Comparison of ENCODE assay signal across 1 fruit fly cellular context in genomic region chr2L:14024051-14024745, dm6.
TF ChIP-seq lines count a peak whose summit lies in the region.

No protein-coding gene starts in this region.

TF ChIP-seq in whole organism, embryonic, 481 proteins besides CTCF, POLR2A, EP300 and RAD21 (continued from another document and continues in another):
- TF ChIP-seq CG4707 (GFP tag; optimal IDR thresholded peaks at IDR 0.05; lab: Kevin White, UChicago) (peak; percentile 99), CG8944 (GFP tag; optimal IDR thresholded peaks at IDR 0.05; lab: Kevin White, UChicago) (peak; percentile 99), Neu2 (GFP tag; optimal IDR thresholded peaks at IDR 0.05; lab: Kevin White, UChicago; ENCODE audit: borderline replicate concordance) (peak; percentile 94), sd (tag; optimal IDR thresholded peaks at IDR 0.05; lab: Kevin White, UChicago) (peak; percentile 98), kah (GFP tag; optimal IDR thresholded peaks at IDR 0.05; lab: Kevin White, UChicago) (peak; percentile 98), CG6791 (GFP tag; IDR thresholded peaks at IDR 0.05; lab: Robert Waterston, UW; ENCODE audit: partially characterized antibody) (no peak), CG11093 (GFP tag; IDR thresholded peaks at IDR 0.05; lab: Robert Waterston, UW) (peak; percentile 97), CG7839 (tag; optimal IDR thresholded peaks at IDR 0.05; lab: Kevin White, UChicago) (peak; percentile 95), lbe (GFP tag; optimal IDR thresholded peaks at IDR 0.05; lab: Kevin White, UChicago) (peak; percentile 93), grn (GFP tag; optimal IDR thresholded peaks at IDR 0.05; lab: Kevin White, UChicago) (peak; percentile 100), gem (tag; optimal IDR thresholded peaks at IDR 0.05; lab: Kevin White, UChicago) (peak; percentile 99), kni (GFP tag; optimal IDR thresholded peaks at IDR 0.05; lab: Kevin White, UChicago) (peak; percentile 100), knrl (GFP tag; IDR thresholded peaks at IDR 0.05; lab: Robert Waterston, UW; ENCODE audit: partially characterized antibody) (peak; percentile 36; the same call in 1 of the 3 replicates), YL-1 (GFP tag; optimal IDR thresholded peaks at IDR 0.05; lab: Kevin White, UChicago) (peak; percentile 100), sens (GFP tag; lab: Kevin White, UChicago) (peak; percentile 100), CG5180 (GFP tag; optimal IDR thresholded peaks at IDR 0.05; lab: Kevin White, UChicago) (peak; percentile 96), CG13894 (tag; optimal IDR thresholded peaks at IDR 0.05; lab: Kevin White, UChicago) (peak; percentile 98), CG17361 (GFP tag; IDR thresholded peaks at IDR 0.05; lab: Robert Waterston, UW) (peak; percentile 94), Mrtf (GFP tag; IDR thresholded peaks at IDR 0.05; lab: Robert Waterston, UW) (peak; percentile 97), scrt (GFP tag; optimal IDR thresholded peaks at IDR 0.05; lab: Kevin White, UChicago) (peak; percentile 98), CG12155 (GFP tag; optimal IDR thresholded peaks at IDR 0.05; lab: Kevin White, UChicago) (peak; percentile 94), ind (GFP tag; optimal IDR thresholded peaks at IDR 0.05; lab: Kevin White, UChicago) (peak; percentile 89), MTF-1 (GFP tag; optimal IDR thresholded peaks at IDR 0.05; lab: Kevin White, UChicago; ENCODE audit: borderline replicate concordance) (peak; percentile 100), Fer3 (tag; optimal IDR thresholded peaks at IDR 0.05; lab: Kevin White, UChicago) (peak; percentile 99), Lim3 (GFP tag; IDR thresholded peaks at IDR 0.05; lab: Robert Waterston, UW) (peak; percentile 91), CG33557 (GFP tag; optimal IDR thresholded peaks at IDR 0.05; lab: Kevin White, UChicago) (peak; percentile 100), sim (GFP tag; IDR thresholded peaks at IDR 0.05; lab: Robert Waterston, UW) (peak; percentile 99), Lpt (GFP tag; optimal IDR thresholded peaks at IDR 0.05; lab: Kevin White, UChicago) (no peak), CG15073 (GFP tag; optimal IDR thresholded peaks at IDR 0.05; lab: Kevin White, UChicago) (peak; percentile 91), Hr39 (optimal IDR thresholded peaks at IDR 0.05; lab: Kevin White, UChicago) (no peak), CG7357 (GFP tag; IDR thresholded peaks at IDR 0.05; lab: Robert Waterston, UW) (peak; percentile 90), Bgb (GFP tag; IDR thresholded peaks at IDR 0.05; lab: Robert Waterston, UW; ENCODE audit: partially characterized antibody) (peak; percentile 48; the same call in 1 of the 2 replicates), slp2 (GFP tag; optimal IDR thresholded peaks at IDR 0.05; lab: Kevin White, UChicago) (peak; percentile 99), cwo (GFP tag; optimal IDR thresholded peaks at IDR 0.05; lab: Kevin White, UChicago) (peak; percentile 97), CG2875 (GFP tag; optimal IDR thresholded peaks at IDR 0.05; lab: Kevin White, UChicago) (peak; percentile 100), CG1233 (GFP tag; optimal IDR thresholded peaks at IDR 0.05; lab: Kevin White, UChicago) (peak; percentile 100), usp (GFP tag; optimal IDR thresholded peaks at IDR 0.05; lab: Kevin White, UChicago) (no peak), Gsc (GFP tag; IDR thresholded peaks at IDR 0.05; lab: Robert Waterston, UW) (peak; percentile 60; the same call in 1 of the 2 replicates), mirr (GFP tag; optimal IDR thresholded peaks at IDR 0.05; lab: Kevin White, UChicago) (peak; percentile 100), CG12391 (tag; optimal IDR thresholded peaks at IDR 0.05; lab: Kevin White, UChicago) (peak; percentile 97), HLH3B (GFP tag; IDR thresholded peaks at IDR 0.05; lab: Robert Waterston, UW) (peak; percentile 99), exex (tag; optimal IDR thresholded peaks at IDR 0.05; lab: Kevin White, UChicago) (peak; percentile 94), CG15269 (tag; optimal IDR thresholded peaks at IDR 0.05; lab: Kevin White, UChicago) (peak; percentile 98), CG14014 (GFP tag; IDR thresholded peaks at IDR 0.05; lab: Robert Waterston, UW) (peak; percentile 99), CG16815 (GFP tag; optimal IDR thresholded peaks at IDR 0.05; lab: Kevin White, UChicago) (peak; percentile 91), Xrp1 (GFP tag; IDR thresholded peaks at IDR 0.05; lab: Robert Waterston, UW) (peak; percentile 99), tgo (GFP tag; IDR thresholded peaks at IDR 0.05; lab: Robert Waterston, UW) (peak; percentile 95), wek (GFP tag; optimal IDR thresholded peaks at IDR 0.05; lab: Kevin White, UChicago) (peak; percentile 100), Ets97D (GFP tag; optimal IDR thresholded peaks at IDR 0.05; lab: Kevin White, UChicago) (peak; percentile 92), NC2α (GFP tag; optimal IDR thresholded peaks at IDR 0.05; lab: Kevin White, UChicago) (peak; percentile 100), pb (GFP tag; optimal IDR thresholded peaks at IDR 0.05; lab: Kevin White, UChicago) (peak; percentile 99), Rx (GFP tag; IDR thresholded peaks at IDR 0.05; lab: Robert Waterston, UW) (peak; percentile 97), HLH4C (GFP tag; IDR thresholded peaks at IDR 0.05; lab: Robert Waterston, UW; ENCODE audit: partially characterized antibody) (peak; percentile 30; the same call in 1 of the 3 replicates), CG10543 (GFP tag; optimal IDR thresholded peaks at IDR 0.05; lab: Kevin White, UChicago) (peak; percentile 100), CG34422 (GFP tag; IDR thresholded peaks at IDR 0.05; lab: Robert Waterston, UW) (peak; percentile 95), CG33213 (GFP tag; optimal IDR thresholded peaks at IDR 0.05; lab: Kevin White, UChicago) (peak; percentile 100), stwl (tag; optimal IDR thresholded peaks at IDR 0.05; lab: Kevin White, UChicago) (peak; percentile 89), Rfx (GFP tag; IDR thresholded peaks at IDR 0.05; lab: Robert Waterston, UW) (peak; percentile 98), sna (GFP tag; IDR thresholded peaks at IDR 0.05; lab: Robert Waterston, UW; ENCODE audit: partially characterized antibody) (peak; percentile 65; the same call in 1 of the 2 replicates), Hr51 (GFP tag; optimal IDR thresholded peaks at IDR 0.05; lab: Kevin White, UChicago) (peak; percentile 93 to 99), CG7745 (tag; optimal IDR thresholded peaks at IDR 0.05; lab: Kevin White, UChicago) (peak; percentile 99), CG6813 (GFP tag; optimal IDR thresholded peaks at IDR 0.05; lab: Kevin White, UChicago) (peak; percentile 100), twi (tag; optimal IDR thresholded peaks at IDR 0.05; lab: Kevin White, UChicago) (peak; percentile 99), CG15514 (GFP tag; optimal IDR thresholded peaks at IDR 0.05; lab: Kevin White, UChicago) (peak; percentile 96), CG14965 (GFP tag; optimal IDR thresholded peaks at IDR 0.05; lab: Kevin White, UChicago; ENCODE audit: borderline replicate concordance) (peak; percentile 96), Sry-δ (GFP tag; optimal IDR thresholded peaks at IDR 0.05; lab: Kevin White, UChicago) (peak; percentile 84), Meics (GFP tag; optimal IDR thresholded peaks at IDR 0.05; lab: Kevin White, UChicago) (peak; percentile 99), ara (GFP tag; IDR thresholded peaks at IDR 0.05; lab: Robert Waterston, UW) (peak; percentile 100), bsh (GFP tag; optimal IDR thresholded peaks at IDR 0.05; lab: Kevin White, UChicago) (peak; percentile 22 to 99), CG3065 (GFP tag; optimal IDR thresholded peaks at IDR 0.05; lab: Kevin White, UChicago) (peak; percentile 99), Oaz (GFP tag; IDR thresholded peaks at IDR 0.05; lab: Robert Waterston, UW) (peak; percentile 94), stc (GFP tag; IDR thresholded peaks at IDR 0.05; lab: Robert Waterston, UW) (peak; percentile 98), CG31224 (GFP tag; IDR thresholded peaks at IDR 0.05; lab: Robert Waterston, UW) (peak; percentile 99), Dll (GFP tag; IDR thresholded peaks at IDR 0.05; lab: Robert Waterston, UW; ENCODE audit: partially characterized antibody) (no peak), yki (optimal IDR thresholded peaks at IDR 0.05; lab: Kevin White, UChicago) (no peak), Nf-YB (GFP tag; optimal IDR thresholded peaks at IDR 0.05; lab: Kevin White, UChicago) (peak; percentile 91), CG9437 (GFP tag; optimal IDR thresholded peaks at IDR 0.05; lab: Kevin White, UChicago) (peak; percentile 82), CG9876 (GFP tag; optimal IDR thresholded peaks at IDR 0.05; lab: Kevin White, UChicago) (peak; percentile 99), CG7928 (GFP tag; optimal IDR thresholded peaks at IDR 0.05; lab: Kevin White, UChicago) (peak; percentile 85), jigr1 (GFP tag; IDR thresholded peaks at IDR 0.05; lab: Robert Waterston, UW) (peak; percentile 76), Usf (GFP tag; optimal IDR thresholded peaks at IDR 0.05; lab: Kevin White, UChicago) (peak; percentile 97), Myb (GFP tag; optimal IDR thresholded peaks at IDR 0.05; lab: Kevin White, UChicago) (peak; percentile 91), CG7372 (GFP tag; IDR thresholded peaks at IDR 0.05; lab: Robert Waterston, UW) (peak; percentile 96), chinmo (GFP tag; IDR thresholded peaks at IDR 0.05; lab: Robert Waterston, UW; ENCODE audit: partially characterized antibody) (peak; percentile 93; the same call in 2 of the 4 replicates), fu2 (GFP tag; optimal IDR thresholded peaks at IDR 0.05; lab: Kevin White, UChicago) (peak; percentile 97), Sox100B (GFP tag; optimal IDR thresholded peaks at IDR 0.05; lab: Kevin White, UChicago) (peak; percentile 100), cas (GFP tag; IDR thresholded peaks at IDR 0.05; lab: Robert Waterston, UW) (peak; percentile 95), CG7987 (GFP tag; optimal IDR thresholded peaks at IDR 0.05; lab: Kevin White, UChicago) (peak; percentile 100), fd102C (GFP tag; optimal IDR thresholded peaks at IDR 0.05; lab: Kevin White, UChicago) (peak; percentile 100), Elba2 (GFP tag; optimal IDR thresholded peaks at IDR 0.05; lab: Kevin White, UChicago) (peak; percentile 0), Dfd (GFP tag; optimal IDR thresholded peaks at IDR 0.05; lab: Kevin White, UChicago) (no peak), run (tag; optimal IDR thresholded peaks at IDR 0.05; lab: Kevin White, UChicago) (peak; percentile 98), CG43689 (GFP tag; IDR thresholded peaks at IDR 0.05; lab: Robert Waterston, UW) (peak; percentile 99), CG11695 (GFP tag; IDR thresholded peaks at IDR 0.05; lab: Robert Waterston, UW) (peak; percentile 98), da (GFP tag; optimal IDR thresholded peaks at IDR 0.05; lab: Kevin White, UChicago) (peak; percentile 99), maf-S (GFP tag; optimal IDR thresholded peaks at IDR 0.05; lab: Kevin White, UChicago) (peak; percentile 99), chm (GFP tag; IDR thresholded peaks at IDR 0.05; lab: Robert Waterston, UW) (peak; percentile 100), CG6272 (GFP tag; IDR thresholded peaks at IDR 0.05; lab: Robert Waterston, UW) (peak; percentile 41), disco-r (GFP tag; optimal IDR thresholded peaks at IDR 0.05; lab: Kevin White, UChicago) (peak; percentile 99), CG17186 (GFP tag; optimal IDR thresholded peaks at IDR 0.05; lab: Kevin White, UChicago) (peak; percentile 98), Max (GFP tag; optimal IDR thresholded peaks at IDR 0.05; lab: Kevin White, UChicago) (peak; percentile 98), ro (GFP tag; IDR thresholded peaks at IDR 0.05; lab: Robert Waterston, UW) (peak; percentile 95), CG10209 (GFP tag; optimal IDR thresholded peaks at IDR 0.05; lab: Kevin White, UChicago) (peak; percentile 100), CG8089 (GFP tag; optimal IDR thresholded peaks at IDR 0.05; lab: Kevin White, UChicago) (peak; percentile 100), CG17385 (GFP tag; optimal IDR thresholded peaks at IDR 0.05; lab: Kevin White, UChicago) (peak; percentile 97), Mes4 (GFP tag; optimal IDR thresholded peaks at IDR 0.05; lab: Kevin White, UChicago) (peak; percentile 100), CG2120 (GFP tag; optimal IDR thresholded peaks at IDR 0.05; lab: Kevin White, UChicago) (peak; percentile 95), tio (GFP tag; optimal IDR thresholded peaks at IDR 0.05; lab: Kevin White, UChicago) (peak; percentile 99), Hsf (GFP tag; optimal IDR thresholded peaks at IDR 0.05; lab: Kevin White, UChicago) (peak; percentile 96), vnd (GFP tag; IDR thresholded peaks at IDR 0.05; lab: Robert Waterston, UW; ENCODE audit: partially characterized antibody) (no peak), slou (GFP tag; optimal IDR thresholded peaks at IDR 0.05; lab: Kevin White, UChicago) (peak; percentile 99), her (GFP tag; optimal IDR thresholded peaks at IDR 0.05; lab: Kevin White, UChicago) (peak; percentile 98), ash1 (GFP tag; optimal IDR thresholded peaks at IDR 0.05; lab: Kevin White, UChicago) (peak; percentile 100), Dad (GFP tag; optimal IDR thresholded peaks at IDR 0.05; lab: Kevin White, UChicago) (peak; percentile 98), CG9609 (GFP tag; optimal IDR thresholded peaks at IDR 0.05; lab: Kevin White, UChicago) (peak; percentile 99), CG15479 (GFP tag; optimal IDR thresholded peaks at IDR 0.05; lab: Kevin White, UChicago) (peak; percentile 80), CG10431 (GFP tag; optimal IDR thresholded peaks at IDR 0.05; lab: Kevin White, UChicago) (peak; percentile 100), H2.0 (GFP tag; IDR thresholded peaks at IDR 0.05; lab: Robert Waterston, UW) (peak; percentile 95), ewg (GFP tag; optimal IDR thresholded peaks at IDR 0.05; lab: Kevin White, UChicago) (peak; percentile 99), ab (GFP tag; optimal IDR thresholded peaks at IDR 0.05; lab: Kevin White, UChicago) (peak; percentile 95), CG12104 (GFP tag; optimal IDR thresholded peaks at IDR 0.05; lab: Kevin White, UChicago) (peak; percentile 100), Awh (GFP tag; IDR thresholded peaks at IDR 0.05; lab: Robert Waterston, UW) (peak; percentile 100), Dip3 (GFP tag; optimal IDR thresholded peaks at IDR 0.05; lab: Kevin White, UChicago) (peak; percentile 95), tin (GFP tag; optimal IDR thresholded peaks at IDR 0.05; lab: Kevin White, UChicago) (peak; percentile 95), Nf-YA (GFP tag; IDR thresholded peaks at IDR 0.05; lab: Robert Waterston, UW) (peak; percentile 99), CG11696 (GFP tag; IDR thresholded peaks at IDR 0.05; lab: Robert Waterston, UW) (peak; percentile 97), sob (GFP tag; IDR thresholded peaks at IDR 0.05; lab: Robert Waterston, UW) (peak; percentile 99), CG9932 (GFP tag; IDR thresholded peaks at IDR 0.05; lab: Robert Waterston, UW) (peak; percentile 88), gfzf (GFP tag; optimal IDR thresholded peaks at IDR 0.05; lab: Kevin White, UChicago) (peak; percentile 50)
